Worm (Caenorhabditis elegans) whole organism, L1 larva: ENCODE data around the gene T20B3.1.

Experiments
- C04F5.9 ChIP-seq: sonication (generic microtip); optimal IDR thresholded peaks from 2 replicates; lab custom pipeline; 2016; ENCODE audit warnings: missing genetic modification characterization, missing compliant biosample characterization
- C16A3.4 ChIP-seq: fragments of 150-350 bp; optimal IDR thresholded peaks from 2 replicates; lab custom pipeline; 2014; ENCODE audit warnings: missing biosample characterization, missing genetic modification characterization
- aha-1 ChIP-seq: fragments of 150-350 bp; optimal IDR thresholded peaks from 2 replicates; lab custom pipeline; 2014; ENCODE audit warnings: missing biosample characterization, missing genetic modification characterization
- aly-2 ChIP-seq: fragments of 150-350 bp; optimal IDR thresholded peaks from 2 replicates; lab custom pipeline; 2014; ENCODE audit warnings: missing biosample characterization, missing genetic modification characterization
- ceh-8 ChIP-seq: fragments of 200-800 bp; sonication (Bioruptor generic); optimal IDR thresholded peaks from 2 replicates; lab custom pipeline; 2018; ENCODE audit warnings: mild to moderate bottlenecking, missing genetic modification characterization, moderate library complexity, missing compliant biosample characterization
- ceh-88 ChIP-seq: fragments of 200-800 bp; sonication (Bioruptor generic); IDR thresholded peaks from 2 replicates; pipeline ENCODE4 v1.3.6; 2022; ENCODE audit warnings: missing genetic modification characterization, missing compliant biosample characterization
- ces-1 ChIP-seq: fragments of 150-350 bp; optimal IDR thresholded peaks from 2 replicates; lab custom pipeline; 2014; ENCODE audit warnings: missing biosample characterization, missing genetic modification reagents, missing genetic modification characterization
- dsc-1 ChIP-seq: sonication (generic microtip); optimal IDR thresholded peaks from 2 replicates; lab custom pipeline; 2016; ENCODE audit warnings: mild to moderate bottlenecking, missing genetic modification characterization, missing compliant biosample characterization
- efl-1 ChIP-seq, 4 experiments: fragments of 150-350 bp; optimal IDR thresholded peaks in 3 of 4; peaks in 1 of 4; 1 replicate in 1 of 4; 2 replicates in 3 of 4; lab custom pipeline; 2014; ENCODE audit warnings: missing biosample characterization in 2 of 4, missing genetic modification characterization in 2 of 4, missing genetic modification reagents in 2 of 4
- egl-27 ChIP-seq, 2 experiments: fragments of 150-350 bp in 1 of 2; sonication (generic microtip); optimal IDR thresholded peaks; 3 replicates each; lab custom pipeline; 2017 to 2018; ENCODE audit warnings: missing biosample characterization in 2 of 2, missing genetic modification characterization in 2 of 2, missing genetic modification reagents in 2 of 2
- elt-2 ChIP-seq: sonication (generic microtip); optimal IDR thresholded peaks from 2 replicates; lab custom pipeline; 2016; ENCODE audit warnings: missing genetic modification characterization, mild to moderate bottlenecking, inconsistent platforms, missing compliant biosample characterization, missing genetic modification reagents
- elt-3 ChIP-seq, 6 experiments: fragments of 150-350 bp in 1 of 6; sonication (generic microtip); optimal IDR thresholded peaks; 2 replicates each; lab custom pipeline; 2017 to 2018; ENCODE audit warnings: missing biosample characterization in 6 of 6, missing genetic modification characterization in 6 of 6, inconsistent platforms in 1 of 6
- ets-5 ChIP-seq: fragments of 200-800 bp; sonication (Bioruptor generic); IDR thresholded peaks from 2 replicates; pipeline ENCODE4 v1.3.6; 2022; ENCODE audit warnings: missing genetic modification characterization, missing compliant biosample characterization
- fkh-4 ChIP-seq: sonication (generic microtip); optimal IDR thresholded peaks from 2 replicates; lab custom pipeline; 2016; ENCODE audit warnings: missing compliant biosample characterization, missing genetic modification characterization, borderline replicate concordance
- fos-1 ChIP-seq: fragments of 150-350 bp; optimal IDR thresholded peaks from 2 replicates; lab custom pipeline; 2014; ENCODE audit warnings: missing biosample characterization, missing genetic modification characterization
- hlh-17 ChIP-seq: fragments of 200-800 bp; sonication (Bioruptor generic); optimal IDR thresholded peaks from 2 replicates; lab custom pipeline; 2018; ENCODE audit warnings: missing genetic modification characterization, mild to moderate bottlenecking, missing compliant biosample characterization, moderate library complexity, borderline replicate concordance
- hlh-4 ChIP-seq: sonication (generic microtip); optimal IDR thresholded peaks from 2 replicates; lab custom pipeline; 2016; ENCODE audit warnings: mild to moderate bottlenecking, missing genetic modification characterization, missing compliant biosample characterization
- lin-35 ChIP-seq, 2 experiments: fragments of 150-350 bp; optimal IDR thresholded peaks; 2 replicates each; lab custom pipeline; 2014; ENCODE audit warnings: missing biosample characterization in 2 of 2, missing genetic modification characterization in 2 of 2, missing genetic modification reagents in 2 of 2
- lin-39 ChIP-seq: fragments of 150-350 bp; optimal IDR thresholded peaks from 2 replicates; lab custom pipeline; 2014; ENCODE audit warnings: missing biosample characterization, missing genetic modification reagents, missing genetic modification characterization
- lsy-2 ChIP-seq, 2 experiments: fragments of 150-350 bp; optimal IDR thresholded peaks; 2 replicates each; lab custom pipeline; 2014; ENCODE audit warnings: missing biosample characterization in 2 of 2, missing genetic modification characterization in 2 of 2
- nhr-11 ChIP-seq: fragments of 150-350 bp; optimal IDR thresholded peaks from 2 replicates; lab custom pipeline; 2014; ENCODE audit warnings: missing biosample characterization, missing genetic modification characterization
- nhr-19 ChIP-seq: fragments of 200-800 bp; sonication (Bioruptor generic); conservative IDR thresholded peaks from 2 replicates; pipeline ENCODE4 v1.3.6; 2022; ENCODE audit warnings: missing genetic modification characterization, missing compliant biosample characterization
- nhr-20 ChIP-seq: sonication (generic microtip); optimal IDR thresholded peaks from 2 replicates; lab custom pipeline; 2016; ENCODE audit warnings: mild to moderate bottlenecking, missing genetic modification characterization, missing compliant biosample characterization
- nhr-71 ChIP-seq: sonication (generic microtip); optimal IDR thresholded peaks from 2 replicates; lab custom pipeline; 2016; ENCODE audit warnings: mild to moderate bottlenecking, missing genetic modification characterization, moderate library complexity, missing compliant biosample characterization
- nhr-77 ChIP-seq: fragments of 150-350 bp; optimal IDR thresholded peaks from 2 replicates; lab custom pipeline; 2014; ENCODE audit warnings: missing biosample characterization, missing genetic modification characterization
- nhr-85 ChIP-seq: sonication (generic microtip); peaks from one replicate; lab custom pipeline; 2016; ENCODE audit warnings: missing genetic modification characterization, inconsistent platforms, missing compliant biosample characterization
- snu-23 ChIP-seq: sonication (generic microtip); optimal IDR thresholded peaks from 2 replicates; lab custom pipeline; 2016; ENCODE audit warnings: missing genetic modification characterization, missing compliant biosample characterization
- sox-4 ChIP-seq: sonication (generic microtip); optimal IDR thresholded peaks from 2 replicates; lab custom pipeline; 2016; ENCODE audit warnings: missing genetic modification characterization, missing compliant biosample characterization
- swsn-7 ChIP-seq: sonication (generic microtip); optimal IDR thresholded peaks from 2 replicates; lab custom pipeline; 2016; ENCODE audit warnings: missing genetic modification characterization, missing compliant biosample characterization
- tbx-2 ChIP-seq: sonication (generic microtip); optimal IDR thresholded peaks from 2 replicates; lab custom pipeline; 2016; ENCODE audit warnings: missing genetic modification characterization, missing compliant biosample characterization
- tlp-1 ChIP-seq: fragments of 150-350 bp; optimal IDR thresholded peaks from 2 replicates; lab custom pipeline; 2014; ENCODE audit warnings: missing biosample characterization, missing genetic modification characterization
- unc-30 ChIP-seq: sonication (generic microtip); optimal IDR thresholded peaks from 2 replicates; lab custom pipeline; 2017; ENCODE audit warnings: missing biosample characterization, missing genetic modification characterization
- xbp-1 ChIP-seq: sonication (generic microtip); optimal IDR thresholded peaks from 2 replicates; lab custom pipeline; 2016; ENCODE audit warnings: missing genetic modification characterization, missing compliant biosample characterization
- ztf-4 ChIP-seq: fragments of 150-350 bp; optimal IDR thresholded peaks from 2 replicates; lab custom pipeline; 2014; ENCODE audit warnings: missing biosample characterization, missing genetic modification characterization

The T20B3.1 gene

ce11 chrV:16780554-16780953, 34.8 kb upstream of the T20B3.1 start (continued):
- TF ChIP-seq nhr-19 (peak; percentile 11; the same call in 1 of the 2 replicates), lin-35 (GFP tag; optimal IDR thresholded peaks at IDR 0.05; lab: Kevin White, UChicago) (peak in 1 of 2 experiments; percentile 25), unc-30 (no peak)

ce11 chrV:16781974-16782373, 33.4 kb upstream of the T20B3.1 start:
- TF ChIP-seq nhr-85: peak; percentile 42
- TF ChIP-seq nhr-77 (tag; lab: Kevin White, UChicago): no peak

ce11 chrV:16784806-16785205, 30.6 kb upstream of the T20B3.1 start:
- TF ChIP-seq sox-4 (tag; lab: Kevin White, UChicago) (no peak), tbx-2 (tag; lab: Kevin White, UChicago) (no peak), unc-30 (no peak), ceh-88 (GFP tag; lab: Robert Waterston, UW) (no peak), ces-1 (GFP tag; lab: Kevin White, UChicago) (no peak), xbp-1 (no peak)

ce11 chrV:16786012-16786411, 29.3 kb upstream of the T20B3.1 start:
- no peak for TF ChIP-seq aha-1
- no peak for TF ChIP-seq efl-1 (optimal IDR thresholded peaks at IDR 0.05; lab: Kevin White, UChicago)
- TF ChIP-seq efl-1 (GFP tag; optimal IDR thresholded peaks at IDR 0.05 in 1 of 2; lab: Kevin White, UChicago): peak in 1 of 2 experiments; percentile 62
- no peak for TF ChIP-seq nhr-11 (tag; lab: Kevin White, UChicago)
- no peak for TF ChIP-seq egl-27 (tag; optimal IDR thresholded peaks at IDR 0.05; lab: Kevin White, UChicago)

- TF ChIP-seq lin-35 (GFP tag; optimal IDR thresholded peaks at IDR 0.05; lab: Kevin White, UChicago): no peak
- no peak for TF ChIP-seq fos-1 (tag; lab: Kevin White, UChicago)
- TF ChIP-seq nhr-20: no peak
- no peak for TF ChIP-seq lsy-2 (tag; optimal IDR thresholded peaks at IDR 0.05; lab: Kevin White, UChicago)
- no peak for TF ChIP-seq C04F5.9
- no peak for TF ChIP-seq nhr-71
- no peak for TF ChIP-seq elt-3 (tag; optimal IDR thresholded peaks at IDR 0.05; lab: Kevin White, UChicago)
- no peak for TF ChIP-seq aly-2 (tag; lab: Kevin White, UChicago)
- no peak for TF ChIP-seq ztf-4 (tag; lab: Kevin White, UChicago)
- TF ChIP-seq ceh-8 (GFP tag; lab: Kevin White, UChicago): no peak
- TF ChIP-seq elt-2 (tag; lab: Kevin White, UChicago): no peak
- no peak for TF ChIP-seq hlh-17 (GFP tag; lab: Kevin White, UChicago)
Measured at ce11 chrV:16788967-16789366, 26.4 kb upstream of the T20B3.1 start, which contains the start of gene immt-2. Gene immt-2 (plus strand): TSS chrV:16789267.

- TF ChIP-seq swsn-7 (tag; lab: Kevin White, UChicago) (no peak), hlh-4 (tag; lab: Kevin White, UChicago) (no peak), fkh-4 (no peak), C16A3.4 (tag; lab: Kevin White, UChicago) (no peak), elt-3 (tag; optimal IDR thresholded peaks at IDR 0.05; lab: Kevin White, UChicago) (no peak), nhr-85 (no peak), ces-1 (GFP tag; lab: Kevin White, UChicago) (no peak), tlp-1 (no peak), ceh-8 (GFP tag; lab: Kevin White, UChicago) (no peak), dsc-1 (tag; lab: Kevin White, UChicago) (no peak), nhr-11 (tag; lab: Kevin White, UChicago) (no peak), snu-23 (GFP tag; lab: Kevin White, UChicago) (no peak), lin-39 (tag; lab: Kevin White, UChicago) (no peak), fos-1 (tag; lab: Kevin White, UChicago) (no peak), ets-5 (GFP tag; lab: Robert Waterston, UW) (no peak), nhr-77 (tag; lab: Kevin White, UChicago) (no peak)
- TF ChIP-seq, all 84 proteins: peak for 0
Measured at ce11 chrV:16792717-16793116, 22.6 kb upstream of the T20B3.1 start.
